Worm (Caenorhabditis elegans) whole organism, L1 larva: ENCODE data around the gene F25H9.2.

Experiments
- fkh-10 ChIP-seq: sonication (generic microtip); optimal IDR thresholded peaks from 2 replicates; lab custom pipeline; 2017; ENCODE audit warnings: missing biosample characterization, missing genetic modification reagents, missing genetic modification characterization
- lin-15B ChIP-seq: fragments of 150-350 bp; sonication (generic microtip); optimal IDR thresholded peaks from 3 replicates; lab custom pipeline; 2014; ENCODE audit warnings: missing biosample characterization, missing genetic modification characterization
- nhr-20 ChIP-seq: sonication (generic microtip); optimal IDR thresholded peaks from 2 replicates; lab custom pipeline; 2016; ENCODE audit warnings: mild to moderate bottlenecking, missing genetic modification characterization, missing compliant biosample characterization
- rnt-1 ChIP-seq: sonication (generic microtip); optimal IDR thresholded peaks from 2 replicates; lab custom pipeline; 2016; ENCODE audit warnings: mild to moderate bottlenecking, missing genetic modification characterization, moderate library complexity, missing compliant biosample characterization

DNA sequence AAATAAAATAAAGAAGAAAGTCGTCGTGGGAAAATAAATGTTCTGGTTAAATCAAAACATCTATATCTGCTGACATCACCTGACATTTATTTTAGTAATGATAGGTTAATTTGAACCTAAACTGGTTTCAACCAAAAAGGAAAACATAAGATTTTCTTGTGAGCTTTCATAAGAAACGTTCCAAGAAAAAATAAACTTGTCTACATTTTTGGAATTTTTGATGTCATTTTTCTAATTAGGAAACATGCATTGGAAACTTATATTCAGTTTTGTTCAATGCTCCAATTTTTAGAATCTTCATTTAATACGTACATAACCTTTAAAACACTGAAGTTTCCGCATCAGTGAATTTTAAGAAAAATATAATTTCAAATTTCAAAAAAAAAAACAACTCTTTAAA is 27.8 kb downstream of the F25H9.2 start:
- TF ChIP-seq fkh-10 (GFP tag; lab: Kevin White, UChicago) = no peak
- no peak for TF ChIP-seq lin-15B
- TF ChIP-seq rnt-1 (tag; lab: Kevin White, UChicago) = no peak
- no peak for TF ChIP-seq nhr-20 (tag; lab: Kevin White, UChicago)
